Worm (Caenorhabditis elegans): ENCODE measurements around the gene R102.11.

The R102.11 gene

ce11 chrIV:10727734-10728133, 28.2 kb upstream of the R102.11 start, which contains the start of gene ZC168.2:
Gene ZC168.2 (plus strand): TSS chrIV:10728034.
- TF ChIP-seq skn-1 (tag; optimal IDR thresholded peaks at IDR 0.05) (no peak), unc-62 (GFP tag; optimal IDR thresholded peaks at IDR 0.05 in 1 of 2) (peak in 1 of 2 experiments; percentile 79), unc-62 (tag; optimal IDR thresholded peaks at IDR 0.05) (no peak)

- TF ChIP-seq nhr-6 (tag; optimal IDR thresholded peaks at IDR 0.05) = no peak
- TF ChIP-seq zfp-3 (GFP tag; conservative IDR thresholded peaks at IDR 0.05) = no peak
Observed at ce11 chrIV:10718865-10719264, 19.3 kb upstream of the R102.11 start.

- no peak for TF ChIP-seq mxl-3 (GFP tag; optimal IDR thresholded peaks at IDR 0.05)
- TF ChIP-seq snpc-1.2 (GFP tag; IDR thresholded peaks at IDR 0.05) = no peak
- TF ChIP-seq lin-39 (tag; optimal IDR thresholded peaks at IDR 0.05) = no peak
- no peak for TF ChIP-seq nhr-76 (tag; optimal IDR thresholded peaks at IDR 0.05)
- TF ChIP-seq gei-8 (GFP tag; optimal IDR thresholded peaks at IDR 0.05) = no peak
- no peak for TF ChIP-seq dmd-9 (GFP tag; IDR thresholded peaks at IDR 0.05)
- no peak for TF ChIP-seq Y48G9A.11 (GFP tag; IDR thresholded peaks at IDR 0.05)
- TF ChIP-seq ceh-62 (tag; optimal IDR thresholded peaks at IDR 0.05) = no peak
- no peak for TF ChIP-seq pha-4 (GFP tag; IDR thresholded peaks at IDR 0.05)
- TF ChIP-seq pha-4 (tag; optimal IDR thresholded peaks at IDR 0.05) = no peak
- TF ChIP-seq ztf-11 (tag; optimal IDR thresholded peaks at IDR 0.05) = no peak
- TF ChIP-seq nhr-111 (GFP tag; optimal IDR thresholded peaks at IDR 0.05) = no peak
- TF ChIP-seq rbr-2 (tag; optimal IDR thresholded peaks at IDR 0.05) = no peak
Observed at ce11 chrIV:10718075-10718474, 18.5 kb upstream of the R102.11 start.

ce11 chrIV:10716348-10716747, 16.8 kb upstream of the R102.11 start, which contains the start of gene ncx-3:
Gene ncx-3 (plus strand): TSS chrIV:10716648.
- TF ChIP-seq unc-62 (GFP tag; optimal IDR thresholded peaks at IDR 0.05 in 1 of 2) (peak in 1 of 2 experiments; percentile 74), unc-62 (tag; optimal IDR thresholded peaks at IDR 0.05) (no peak), Y75B8A.6 (GFP tag; IDR thresholded peaks at IDR 0.05) (no peak)

ce11 chrIV:10714594-10714993, 15.0 kb upstream of the R102.11 start:
- TF ChIP-seq nhr-25 (tag; optimal IDR thresholded peaks at IDR 0.05; ENCODE audit: borderline replicate concordance, insufficient read depth) (no peak), nhr-28 (tag; optimal IDR thresholded peaks at IDR 0.05) (peak; percentile 40), sdz-12 (GFP tag; optimal IDR thresholded peaks at IDR 0.05) (no peak), jun-1 (tag; optimal IDR thresholded peaks at IDR 0.05) (no peak), unc-62 (GFP tag; optimal IDR thresholded peaks at IDR 0.05 in 1 of 2) (peak in 1 of 2 experiments; percentile 10), unc-62 (tag; optimal IDR thresholded peaks at IDR 0.05) (no peak)

ce11 chrIV:10711729-10712128, 12.2 kb upstream of the R102.11 start, which contains the start of gene glb-21:
Gene glb-21 (minus strand): TSS chrIV:10711794.
- TF ChIP-seq aha-1 (tag) (peak; percentile 60), T26A8.4 (GFP tag; IDR thresholded peaks at IDR 0.05) (no peak), unc-62 (GFP tag; optimal IDR thresholded peaks at IDR 0.05 in 1 of 2) (peak in 1 of 2 experiments; percentile 10), unc-62 (tag; optimal IDR thresholded peaks at IDR 0.05) (no peak), nhr-11 (tag; optimal IDR thresholded peaks at IDR 0.05) (no peak)

ce11 chrIV:10706090-10706489, 6.5 kb upstream of the R102.11 start, which contains the start of gene R102.6:
Gene R102.6 (minus strand): TSS chrIV:10706190.
- TF ChIP-seq ceh-62 (tag; optimal IDR thresholded peaks at IDR 0.05) (no peak), mep-1 (tag; optimal IDR thresholded peaks at IDR 0.05) (no peak), Y48G9A.11 (GFP tag; IDR thresholded peaks at IDR 0.05) (no peak), lim-7 (GFP tag; IDR thresholded peaks at IDR 0.05) (no peak), sdz-12 (GFP tag; optimal IDR thresholded peaks at IDR 0.05) (no peak), nhr-76 (tag; optimal IDR thresholded peaks at IDR 0.05) (no peak), F10B5.3 (tag; optimal IDR thresholded peaks at IDR 0.05) (no peak), ZK546.5 (tag; optimal IDR thresholded peaks at IDR 0.05) (no peak), madf-5 (GFP tag; IDR thresholded peaks at IDR 0.05) (no peak)
